Worm (Caenorhabditis elegans): ENCODE measurements around the gene suds-3.

The suds-3 gene

ce11 chrV:9921288-9921687 lies 9.5 kb upstream of the suds-3 start, which contains the start of gene ceh-75:
TSS of gene ceh-75 (plus strand) at chrV:9921337.
- TF ChIP-seq nfya-1 (tag; optimal IDR thresholded peaks at IDR 0.05) (no peak), ets-4 (tag; optimal IDR thresholded peaks at IDR 0.05) (no peak), rnt-1 (tag; optimal IDR thresholded peaks at IDR 0.05) (no peak), ttx-3 (tag; optimal IDR thresholded peaks at IDR 0.05) (no peak), unc-42 (tag; optimal IDR thresholded peaks at IDR 0.05) (no peak), ceh-24 (tag; optimal IDR thresholded peaks at IDR 0.05) (no peak)

DNA sequence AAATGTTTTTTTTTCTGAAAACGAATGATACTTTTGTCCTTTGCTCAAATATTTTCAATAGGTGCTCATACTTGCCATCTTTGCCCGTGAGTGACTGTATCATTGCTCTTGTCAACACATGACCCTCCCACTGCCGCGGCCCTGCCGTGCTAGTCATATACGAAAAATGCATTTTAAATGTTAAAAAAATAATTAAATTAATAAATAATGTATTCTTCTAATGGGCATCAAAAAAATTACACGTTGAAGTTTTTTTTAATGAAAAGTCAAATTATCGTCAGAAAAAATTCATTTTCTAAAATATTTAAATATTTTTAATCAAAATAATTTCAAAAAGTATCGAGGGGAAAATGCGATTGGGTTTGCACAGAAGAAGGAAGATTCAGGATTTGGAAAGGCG lies 8.3 kb upstream of the suds-3 start, which contains the start of gene C50H2.7:
C50H2.7 (plus strand) TSS at position 301 of the 400 bp plus-strand sequence.
- TF ChIP-seq ceh-9 (tag; optimal IDR thresholded peaks at IDR 0.05), result no peak
- no peak for TF ChIP-seq hlh-13 (GFP tag; optimal IDR thresholded peaks at IDR 0.05)
- no peak for TF ChIP-seq elt-2 (tag; optimal IDR thresholded peaks at IDR 0.05)
- TF ChIP-seq dmd-4 (tag; optimal IDR thresholded peaks at IDR 0.05; ENCODE audit: borderline replicate concordance), result no peak
- no peak for TF ChIP-seq hlh-8 (tag; optimal IDR thresholded peaks at IDR 0.05)
- no peak for TF ChIP-seq C08G9.2 (tag; optimal IDR thresholded peaks at IDR 0.05)
- TF ChIP-seq pat-9 (tag; optimal IDR thresholded peaks at IDR 0.05), result no peak
- TF ChIP-seq K02D7.2 (tag; optimal IDR thresholded peaks at IDR 0.05), result no peak
- TF ChIP-seq npax-4 (tag; optimal IDR thresholded peaks at IDR 0.05), result no peak
- TF ChIP-seq ceh-2 (tag; optimal IDR thresholded peaks at IDR 0.05), result no peak
- no peak for TF ChIP-seq fax-1 (tag; optimal IDR thresholded peaks at IDR 0.05)
- no peak for TF ChIP-seq ceh-22 (tag; optimal IDR thresholded peaks at IDR 0.05)
- TF ChIP-seq pha-2 (tag; optimal IDR thresholded peaks at IDR 0.05), result no peak
- no peak for TF ChIP-seq K09A11.1 (tag; optimal IDR thresholded peaks at IDR 0.05; ENCODE audit: insufficient read depth)
- no peak for TF ChIP-seq unc-86 (tag; optimal IDR thresholded peaks at IDR 0.05)
- TF ChIP-seq pros-1 (tag; optimal IDR thresholded peaks at IDR 0.05), result no peak
- no peak for TF ChIP-seq pha-4 (tag; optimal IDR thresholded peaks at IDR 0.05)
- TF ChIP-seq ceh-48 (tag; optimal IDR thresholded peaks at IDR 0.05), result no peak
- TF ChIP-seq ceh-34 (tag; optimal IDR thresholded peaks at IDR 0.05), result no peak
- no peak for TF ChIP-seq ama-1 (optimal IDR thresholded peaks at IDR 0.05)

DNA sequence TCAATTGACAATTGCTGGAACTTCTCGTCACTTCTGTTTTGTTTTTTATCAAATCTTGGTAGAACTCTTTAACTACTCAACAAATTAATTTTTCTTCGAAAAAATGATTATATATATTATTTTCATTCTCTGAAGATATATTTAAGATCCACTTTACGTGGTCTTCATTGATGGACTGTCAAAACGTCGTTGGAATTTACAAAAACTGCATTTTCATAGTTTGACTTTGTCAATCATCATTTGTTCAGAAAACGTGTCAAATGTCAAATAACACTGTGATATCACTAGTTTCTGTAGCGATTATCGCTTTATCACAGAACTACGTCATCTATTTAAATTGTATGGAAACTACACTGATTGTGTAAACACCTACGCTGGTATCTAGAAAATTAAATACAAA lies 6.4 kb upstream of the suds-3 start:
- TF ChIP-seq unc-42 (tag; optimal IDR thresholded peaks at IDR 0.05) (no peak), madf-2 (tag; optimal IDR thresholded peaks at IDR 0.05) (no peak), nfya-1 (tag; optimal IDR thresholded peaks at IDR 0.05) (no peak), elt-2 (tag; optimal IDR thresholded peaks at IDR 0.05) (peak; percentile 18)

DNA sequence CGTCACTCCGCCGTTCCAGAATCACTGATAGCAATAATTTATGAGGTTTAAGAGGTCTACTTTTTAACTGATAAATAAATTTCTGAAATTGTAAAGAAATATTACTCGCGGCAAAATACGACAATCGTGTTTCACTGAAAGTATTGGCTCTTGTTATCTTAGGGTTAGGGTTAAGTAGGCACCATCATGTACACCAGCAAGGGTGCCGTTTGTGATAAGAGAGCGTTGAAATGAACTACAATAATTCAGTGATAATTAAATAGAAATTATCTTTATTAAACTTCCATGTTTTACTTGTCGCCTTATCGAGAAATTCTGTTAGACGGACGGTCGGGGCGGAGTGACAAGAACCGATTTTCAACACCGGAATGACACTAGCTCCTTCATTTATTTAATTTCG lies 5.2 kb upstream of the suds-3 start:
- TF ChIP-seq elt-2 (tag; optimal IDR thresholded peaks at IDR 0.05) (peak; percentile 87), unc-42 (tag; optimal IDR thresholded peaks at IDR 0.05) (no peak), ahr-1 (tag; optimal IDR thresholded peaks at IDR 0.05) (no peak), ceh-22 (tag; optimal IDR thresholded peaks at IDR 0.05) (no peak)

ce11 chrV:9926240-9926639 lies 4.6 kb upstream of the suds-3 start, which contains the start of gene C50H2.13:
TSS of gene C50H2.13 (plus strand) at chrV:9926540.
- TF ChIP-seq pha-4 (tag; optimal IDR thresholded peaks at IDR 0.05), result no peak
- TF ChIP-seq ceh-9 (tag; optimal IDR thresholded peaks at IDR 0.05), result no peak
- TF ChIP-seq pax-1 (tag; optimal IDR thresholded peaks at IDR 0.05), result no peak
- no peak for TF ChIP-seq ceh-34 (tag; optimal IDR thresholded peaks at IDR 0.05)
- no peak for TF ChIP-seq ahr-1 (tag; optimal IDR thresholded peaks at IDR 0.05)
- TF ChIP-seq nhr-232 (tag; optimal IDR thresholded peaks at IDR 0.05), result no peak
- no peak for TF ChIP-seq ceh-30 (tag; optimal IDR thresholded peaks at IDR 0.05)
- TF ChIP-seq hlh-6 (tag; optimal IDR thresholded peaks at IDR 0.05), result no peak
- TF ChIP-seq ceh-19 (GFP tag; optimal IDR thresholded peaks at IDR 0.05), result no peak
- TF ChIP-seq lin-11 (tag; optimal IDR thresholded peaks at IDR 0.05), result no peak
- TF ChIP-seq pat-9 (tag; optimal IDR thresholded peaks at IDR 0.05), result no peak
